Fruit fly (Drosophila melanogaster): ENCODE measurements around the gene Rlb1.
A peak's percentile ranks its signal among the peaks of the same experiment; 100 is the strongest.

Gene Rlb1

dm6 chr3R:9494627-9495009 lies 18.5 kb upstream of the Rlb1 start, which contains the start of gene phu:
phu (plus strand) TSS chr3R:9494801.
- no peak for TF ChIP-seq brk (GFP tag; optimal IDR thresholded peaks at IDR 0.05)
- TF ChIP-seq br (GFP tag; optimal IDR thresholded peaks at IDR 0.05) = no peak
- no peak for TF ChIP-seq OdsH (GFP tag; optimal IDR thresholded peaks at IDR 0.05)
- no peak for TF ChIP-seq psq (GFP tag; optimal IDR thresholded peaks at IDR 0.05)
- TF ChIP-seq sv (GFP tag; optimal IDR thresholded peaks at IDR 0.05) = no peak
- TF ChIP-seq foxo (GFP tag; optimal IDR thresholded peaks at IDR 0.05) = no peak
- TF ChIP-seq Sp1 (GFP tag; optimal IDR thresholded peaks at IDR 0.05) = no peak
- TF ChIP-seq Rel (GFP tag; optimal IDR thresholded peaks at IDR 0.05) = no peak
- TF ChIP-seq Rel (tag; optimal IDR thresholded peaks at IDR 0.05) = no peak
- TF ChIP-seq Jra (GFP tag; optimal IDR thresholded peaks at IDR 0.05) = no peak
- no peak for TF ChIP-seq CG9705 (GFP tag; optimal IDR thresholded peaks at IDR 0.05)
- no peak for TF ChIP-seq dmrt93B (GFP tag; optimal IDR thresholded peaks at IDR 0.05)
- TF ChIP-seq pan (optimal IDR thresholded peaks at IDR 0.05) = no peak
- no peak for TF ChIP-seq jim (GFP tag; optimal IDR thresholded peaks at IDR 0.05)
- no peak for TF ChIP-seq Myc (optimal IDR thresholded peaks at IDR 0.05)
- TF ChIP-seq dl (GFP tag; optimal IDR thresholded peaks at IDR 0.05; ENCODE audit: insufficient read depth in 1 of 2, partially characterized antibody in 2 of 2) = no peak
- TF ChIP-seq CG32264 (GFP tag; optimal IDR thresholded peaks at IDR 0.05) = no peak
- TF ChIP-seq ey (GFP tag; optimal IDR thresholded peaks at IDR 0.05) = no peak
- TF ChIP-seq sage (GFP tag; optimal IDR thresholded peaks at IDR 0.05) = no peak
- TF ChIP-seq HLH106 (tag; optimal IDR thresholded peaks at IDR 0.05) = no peak
- no peak for TF ChIP-seq h (GFP tag; optimal IDR thresholded peaks at IDR 0.05)

- peak; percentile 42 for TF ChIP-seq CG32264 (GFP tag; optimal IDR thresholded peaks at IDR 0.05)
- TF ChIP-seq foxo (GFP tag; optimal IDR thresholded peaks at IDR 0.05) = peak in 1 of 2 experiments; percentile 86
- peak; percentile 75 for TF ChIP-seq Jra (GFP tag; optimal IDR thresholded peaks at IDR 0.05)
- TF ChIP-seq GATAd (GFP tag; optimal IDR thresholded peaks at IDR 0.05) = no peak
- no peak for TF ChIP-seq Dif (GFP tag; optimal IDR thresholded peaks at IDR 0.05; ENCODE audit: partially characterized antibody)
- peak; percentile 75 for TF ChIP-seq HLH106 (tag; optimal IDR thresholded peaks at IDR 0.05)
- TF ChIP-seq Abd-B (GFP tag; optimal IDR thresholded peaks at IDR 0.05) = no peak
- peak; percentile 82 for TF ChIP-seq CrebA (GFP tag; optimal IDR thresholded peaks at IDR 0.05; ENCODE audit: borderline replicate concordance)
- TF ChIP-seq fru (GFP tag; optimal IDR thresholded peaks at IDR 0.05) = peak; percentile 55
- peak; percentile 8 for TF ChIP-seq N (GFP tag; optimal IDR thresholded peaks at IDR 0.05)
- TF ChIP-seq sage (GFP tag; optimal IDR thresholded peaks at IDR 0.05) = peak; percentile 56
- TF ChIP-seq usp (GFP tag; optimal IDR thresholded peaks at IDR 0.05) = no peak
- TF ChIP-seq dmrt93B (GFP tag; optimal IDR thresholded peaks at IDR 0.05) = peak; percentile 28
- peak; percentile 90 for TF ChIP-seq Hnf4 (GFP tag; optimal IDR thresholded peaks at IDR 0.05)
- TF ChIP-seq psq (GFP tag; optimal IDR thresholded peaks at IDR 0.05) = peak; percentile 42
- no peak for TF ChIP-seq Hr78 (GFP tag; optimal IDR thresholded peaks at IDR 0.05)
- no peak for TF ChIP-seq Rel (GFP tag; optimal IDR thresholded peaks at IDR 0.05)
- peak; percentile 49 for TF ChIP-seq Rel (tag; optimal IDR thresholded peaks at IDR 0.05)
- TF ChIP-seq Dfd (GFP tag; optimal IDR thresholded peaks at IDR 0.05) = no peak
- TF ChIP-seq rgr (GFP tag; optimal IDR thresholded peaks at IDR 0.05) = peak; percentile 71
- peak; percentile 63 for TF ChIP-seq CG9705 (GFP tag; optimal IDR thresholded peaks at IDR 0.05)
- peak; percentile 41 for TF ChIP-seq dsf (GFP tag; optimal IDR thresholded peaks at IDR 0.05; ENCODE audit: borderline replicate concordance)
- no peak for TF ChIP-seq pan (optimal IDR thresholded peaks at IDR 0.05)
- TF ChIP-seq brk (GFP tag; optimal IDR thresholded peaks at IDR 0.05) = peak; percentile 72
- TF ChIP-seq Vsx2 (GFP tag; optimal IDR thresholded peaks at IDR 0.05; ENCODE audit: partially characterized antibody) = no peak
- no peak for TF ChIP-seq dl (GFP tag; optimal IDR thresholded peaks at IDR 0.05; ENCODE audit: insufficient read depth in 1 of 2, partially characterized antibody in 2 of 2)
- peak; percentile 68 for TF ChIP-seq ey (GFP tag; optimal IDR thresholded peaks at IDR 0.05)
- no peak for TF ChIP-seq jim (GFP tag; optimal IDR thresholded peaks at IDR 0.05)
- TF ChIP-seq Sp1 (GFP tag; optimal IDR thresholded peaks at IDR 0.05) = peak; percentile 41
- peak; percentile 84 for TF ChIP-seq tai (GFP tag; optimal IDR thresholded peaks at IDR 0.05)
- TF ChIP-seq sv (GFP tag; optimal IDR thresholded peaks at IDR 0.05) = peak; percentile 60
- TF ChIP-seq Myc (optimal IDR thresholded peaks at IDR 0.05) = peak; percentile 74
- no peak for TF ChIP-seq Mio (GFP tag; optimal IDR thresholded peaks at IDR 0.05)
- peak; percentile 49 for TF ChIP-seq OdsH (GFP tag; optimal IDR thresholded peaks at IDR 0.05)
- TF ChIP-seq h (GFP tag; optimal IDR thresholded peaks at IDR 0.05) = peak; percentile 78
- TF ChIP-seq woc (GFP tag; optimal IDR thresholded peaks at IDR 0.05) = peak; percentile 18
- no peak for TF ChIP-seq lola (GFP tag; optimal IDR thresholded peaks at IDR 0.05)
- peak; percentile 77 for TF ChIP-seq br (GFP tag; optimal IDR thresholded peaks at IDR 0.05)
- peak; percentile 78 for TF ChIP-seq Hr83 (GFP tag; optimal IDR thresholded peaks at IDR 0.05; ENCODE audit: poor library complexity, severe bottlenecking)
Measured at dm6 chr3R:9496748-9497147, 16.4 kb upstream of the Rlb1 start.

Data from whole organism, wandering third instar larva.